Worm (Caenorhabditis elegans): ENCODE results near the gene mrps-24.

mrps-24 gene

DNA sequence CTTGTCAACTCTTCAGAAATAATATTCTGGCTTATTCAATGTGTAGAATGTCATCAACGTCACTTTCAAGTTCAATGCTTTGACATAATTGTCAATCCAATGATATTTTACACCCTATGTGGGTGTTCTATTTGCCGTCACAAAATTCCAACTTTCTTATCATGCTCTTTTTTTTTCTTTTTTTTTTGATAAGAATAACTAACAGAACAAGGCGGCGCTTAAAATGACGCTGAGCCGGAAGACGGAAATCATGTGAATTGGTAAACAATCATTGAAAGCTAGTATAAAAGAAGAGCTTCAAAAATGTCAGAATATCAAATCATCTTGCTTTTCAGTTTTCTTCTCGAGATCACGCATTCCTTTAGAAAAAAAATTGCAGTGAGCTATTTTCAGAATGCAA, 16.5 kb downstream of the mrps-24 start, which contains the start of gene C50F7.5:
C50F7.5 (plus strand) TSS at position 395 of the 400 bp plus-strand sequence.
- TF ChIP-seq lin-13 (tag; optimal IDR thresholded peaks at IDR 0.05) (no peak), nhr-2 (tag; optimal IDR thresholded peaks at IDR 0.05) (no peak), nhr-237 (tag; optimal IDR thresholded peaks at IDR 0.05) (no peak), nhr-12 (tag; optimal IDR thresholded peaks at IDR 0.05) (no peak), M03D4.4 (tag; optimal IDR thresholded peaks at IDR 0.05) (no peak), ceh-83 (GFP tag; optimal IDR thresholded peaks at IDR 0.05) (no peak), cnd-1 (tag; optimal IDR thresholded peaks at IDR 0.05) (no peak), snpc-4 (tag; optimal IDR thresholded peaks at IDR 0.05) (no peak), ztf-11 (tag; optimal IDR thresholded peaks at IDR 0.05) (no peak), flh-1 (GFP tag; optimal IDR thresholded peaks at IDR 0.05) (no peak), bed-3 (GFP tag; optimal IDR thresholded peaks at IDR 0.05) (no peak), mab-5 (tag; optimal IDR thresholded peaks at IDR 0.05) (no peak), lin-32 (GFP tag; optimal IDR thresholded peaks at IDR 0.05) (no peak), hlh-1 (tag; optimal IDR thresholded peaks at IDR 0.05) (no peak), ceh-43 (GFP tag; optimal IDR thresholded peaks at IDR 0.05) (no peak), blmp-1 (tag; optimal IDR thresholded peaks at IDR 0.05) (no peak)

DNA sequence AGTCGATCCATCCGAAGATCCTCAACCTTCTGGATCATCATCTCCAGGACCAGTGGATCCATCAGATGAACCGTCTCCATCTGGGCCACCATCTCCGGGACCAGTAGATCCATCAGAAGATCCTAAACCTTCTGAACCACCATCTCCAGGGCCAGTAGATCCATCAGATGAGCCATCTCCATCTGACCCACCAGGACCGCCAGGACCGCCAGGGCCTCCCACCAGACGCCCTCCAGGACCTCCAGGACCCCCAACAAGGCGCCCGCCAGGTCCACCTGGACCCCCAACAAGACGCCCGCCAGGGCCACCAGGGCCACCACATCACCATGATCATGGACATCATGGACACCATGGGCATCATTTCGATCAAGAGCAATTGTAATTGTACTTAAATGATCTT, 17.4 kb downstream of the mrps-24 start:
- TF ChIP-seq ceh-43 (GFP tag; optimal IDR thresholded peaks at IDR 0.05) (no peak), M03D4.4 (tag; optimal IDR thresholded peaks at IDR 0.05) (no peak), unc-39 (tag; optimal IDR thresholded peaks at IDR 0.05) (no peak), ceh-39 (tag; optimal IDR thresholded peaks at IDR 0.05) (no peak), nhr-237 (tag; optimal IDR thresholded peaks at IDR 0.05) (no peak), mab-5 (tag; optimal IDR thresholded peaks at IDR 0.05) (no peak), sptf-1 (tag; optimal IDR thresholded peaks at IDR 0.05) (no peak), hlh-1 (tag; optimal IDR thresholded peaks at IDR 0.05) (no peak), nhr-28 (tag; optimal IDR thresholded peaks at IDR 0.05) (no peak), lsy-2 (tag; optimal IDR thresholded peaks at IDR 0.05) (no peak), drap-1 (GFP tag; optimal IDR thresholded peaks at IDR 0.05) (no peak), sem-2 (GFP tag; optimal IDR thresholded peaks at IDR 0.05) (no peak), nhr-12 (tag; optimal IDR thresholded peaks at IDR 0.05) (no peak), snpc-4 (tag; optimal IDR thresholded peaks at IDR 0.05) (no peak), flh-1 (GFP tag; optimal IDR thresholded peaks at IDR 0.05) (no peak), cnd-1 (tag; optimal IDR thresholded peaks at IDR 0.05) (no peak), ham-2 (GFP tag; optimal IDR thresholded peaks at IDR 0.05) (no peak), lin-32 (GFP tag; optimal IDR thresholded peaks at IDR 0.05) (no peak), nhr-2 (tag; optimal IDR thresholded peaks at IDR 0.05) (no peak)

DNA sequence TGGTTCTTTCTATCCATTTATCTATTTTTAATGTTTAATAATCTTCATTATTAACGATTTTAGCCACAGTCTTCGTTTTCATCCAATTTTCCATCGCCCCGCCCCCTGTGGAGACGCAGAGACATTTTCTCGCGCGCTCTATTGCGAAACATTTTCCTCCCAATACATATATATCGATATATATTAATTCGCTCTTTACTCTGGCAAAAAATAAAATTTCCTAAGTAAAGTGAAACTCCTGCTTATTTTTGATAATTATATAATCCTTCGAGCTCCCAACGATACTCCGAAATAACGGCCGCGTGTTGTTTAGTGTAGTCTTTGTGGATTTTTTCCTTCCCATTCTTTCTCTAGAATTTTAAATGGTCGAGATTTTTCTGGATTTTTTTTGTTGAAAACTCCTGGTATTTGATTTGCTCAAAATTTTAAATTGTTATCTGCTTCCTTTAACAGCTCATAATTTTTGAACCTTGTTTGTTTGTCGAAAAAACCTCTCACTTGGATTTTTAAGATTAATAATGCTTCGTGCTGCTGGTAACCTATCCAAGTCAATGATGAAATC, 18.6 kb downstream of the mrps-24 start, which contains the start of gene sucg-1:
sucg-1 (plus strand) TSS at position 512 of the 562 bp plus-strand sequence.
- TF ChIP-seq unc-62 (GFP tag; optimal IDR thresholded peaks at IDR 0.05), result no peak
- no peak for TF ChIP-seq lin-32 (GFP tag; optimal IDR thresholded peaks at IDR 0.05)
- TF ChIP-seq ces-1 (GFP tag; optimal IDR thresholded peaks at IDR 0.05), result peak; percentile 2
- TF ChIP-seq mls-2 (tag; optimal IDR thresholded peaks at IDR 0.05), result no peak
- TF ChIP-seq nhr-2 (tag; optimal IDR thresholded peaks at IDR 0.05), result no peak

DNA sequence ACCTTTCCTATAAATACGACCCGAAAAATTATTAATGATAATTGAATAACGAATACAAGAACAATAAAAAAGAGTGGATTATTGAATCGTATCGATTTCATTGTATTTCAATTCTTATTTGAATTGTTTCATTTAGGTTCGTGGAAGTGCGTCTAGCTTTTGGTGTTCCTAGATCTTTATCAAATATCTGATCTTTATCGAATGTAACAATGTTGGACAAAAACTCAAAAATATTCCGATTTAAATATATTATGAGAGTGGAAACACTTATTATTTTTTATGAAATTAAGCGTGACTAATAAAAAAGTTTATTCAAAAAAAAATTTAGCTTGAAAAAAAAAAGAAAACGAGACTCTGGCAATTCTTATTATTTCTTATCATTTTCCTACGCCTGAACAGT, 22.1 kb downstream of the mrps-24 start, which contains the start of the genes C50F7.9 and C50F7.3:
C50F7.9 (minus strand) TSS at position 101 of the 400 bp plus-strand sequence.
C50F7.3 (plus strand) TSS at position 370 of the 400 bp plus-strand sequence.
- TF ChIP-seq elt-3 (tag; optimal IDR thresholded peaks at IDR 0.05), result no peak
- TF ChIP-seq ces-1 (GFP tag; optimal IDR thresholded peaks at IDR 0.05), result no peak
- no peak for TF ChIP-seq hlh-1 (tag; optimal IDR thresholded peaks at IDR 0.05)
- no peak for TF ChIP-seq unc-120 (tag; optimal IDR thresholded peaks at IDR 0.05; ENCODE audit: poor library complexity, severe bottlenecking)
- TF ChIP-seq nhr-28 (tag; optimal IDR thresholded peaks at IDR 0.05), result no peak
- TF ChIP-seq mls-2 (tag; optimal IDR thresholded peaks at IDR 0.05), result no peak
- no peak for TF ChIP-seq lin-32 (GFP tag; optimal IDR thresholded peaks at IDR 0.05)
- TF ChIP-seq nhr-237 (tag; optimal IDR thresholded peaks at IDR 0.05), result no peak
- no peak for TF ChIP-seq sptf-1 (tag; optimal IDR thresholded peaks at IDR 0.05)
- no peak for TF ChIP-seq unc-39 (tag; optimal IDR thresholded peaks at IDR 0.05)
- no peak for TF ChIP-seq bed-3 (GFP tag; optimal IDR thresholded peaks at IDR 0.05)
- no peak for TF ChIP-seq nhr-2 (tag; optimal IDR thresholded peaks at IDR 0.05)
- TF ChIP-seq cnd-1 (tag; optimal IDR thresholded peaks at IDR 0.05), result no peak
- no peak for TF ChIP-seq lin-13 (tag; optimal IDR thresholded peaks at IDR 0.05)
- TF ChIP-seq mep-1 (tag; optimal IDR thresholded peaks at IDR 0.05), result no peak
- TF ChIP-seq drap-1 (GFP tag; optimal IDR thresholded peaks at IDR 0.05), result no peak
- TF ChIP-seq lsy-2 (tag; optimal IDR thresholded peaks at IDR 0.05), result no peak
- TF ChIP-seq ztf-11 (tag; optimal IDR thresholded peaks at IDR 0.05), result no peak

DNA sequence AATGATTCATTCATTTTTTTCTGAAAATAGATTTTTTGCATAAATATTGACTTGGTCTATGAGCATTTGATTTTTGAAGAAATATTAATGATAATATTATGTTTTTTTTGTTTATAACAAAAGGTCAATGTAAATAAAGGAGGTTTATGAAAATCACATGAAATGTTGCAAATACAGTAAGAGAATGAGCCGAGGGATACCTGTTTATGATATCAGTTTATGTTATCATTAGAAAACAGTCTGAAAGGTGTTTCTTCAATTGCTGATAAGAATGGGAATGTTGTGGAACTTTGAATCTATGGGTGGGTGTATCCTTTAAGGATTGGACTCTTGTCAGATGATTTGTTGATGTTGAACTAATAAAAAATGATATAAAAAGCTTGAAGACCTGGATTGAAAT, 24.3 kb downstream of the mrps-24 start:
- TF ChIP-seq hlh-1 (tag; optimal IDR thresholded peaks at IDR 0.05) (no peak), nhr-2 (tag; optimal IDR thresholded peaks at IDR 0.05) (no peak)
